Fruit fly (Drosophila melanogaster): ENCODE results near the gene Ubr3.

Gene Ubr3

dm6 chrX:7972363-7972942 lies 36.8 kb downstream of the Ubr3 start (continued):
- peak; percentile 64 for TF ChIP-seq Dek (tag; optimal IDR thresholded peaks at IDR 0.05)
- peak; percentile 64 for TF ChIP-seq CG11560 (tag; IDR thresholded peaks at IDR 0.05)
- peak; percentile 81 for TF ChIP-seq Meics (GFP tag; optimal IDR thresholded peaks at IDR 0.05)
- TF ChIP-seq ham (GFP tag; IDR thresholded peaks at IDR 0.05) = 0 out of 2 replicates have a peak, but pooled peaks have one; percentile 34
- no peak for TF ChIP-seq sna (GFP tag; IDR thresholded peaks at IDR 0.05; ENCODE audit: partially characterized antibody)
- peak; percentile 68 for TF ChIP-seq Vsx1 (GFP tag; optimal IDR thresholded peaks at IDR 0.05)
- TF ChIP-seq CG14965 (GFP tag; optimal IDR thresholded peaks at IDR 0.05; ENCODE audit: borderline replicate concordance) = no peak
- TF ChIP-seq CG4282 (GFP tag; optimal IDR thresholded peaks at IDR 0.05) = no peak
- TF ChIP-seq cas (GFP tag; IDR thresholded peaks at IDR 0.05) = 0 out of 2 replicates have a peak, but pooled peaks have one; percentile 27
- TF ChIP-seq ATbp (GFP tag; optimal IDR thresholded peaks at IDR 0.05) = peak; percentile 89
- TF ChIP-seq vfl (GFP tag; optimal IDR thresholded peaks at IDR 0.05) = peak; percentile 56
- peak; percentile 85 for TF ChIP-seq B-H1 (GFP tag; IDR thresholded peaks at IDR 0.05)
- no peak; the same call in 1 of the 2 replicates for TF ChIP-seq Adf1 (GFP tag; IDR thresholded peaks at IDR 0.05)
- peak; percentile 88 for TF ChIP-seq CG18262 (tag; optimal IDR thresholded peaks at IDR 0.05)
- TF ChIP-seq Camta (GFP tag; optimal IDR thresholded peaks at IDR 0.05) = peak; percentile 58
- TF ChIP-seq oc (tag; optimal IDR thresholded peaks at IDR 0.05) = peak; percentile 88
- TF ChIP-seq CG6654 (GFP tag; optimal IDR thresholded peaks at IDR 0.05) = peak; percentile 72
- no peak for TF ChIP-seq D (optimal IDR thresholded peaks at IDR 0.05)
- peak; percentile 87 for TF ChIP-seq D (GFP tag; optimal IDR thresholded peaks at IDR 0.05)
- TF ChIP-seq jumu (GFP tag; optimal IDR thresholded peaks at IDR 0.05) = peak; percentile 52
- TF ChIP-seq CG6765 (GFP tag; optimal IDR thresholded peaks at IDR 0.05) = peak; percentile 50
- peak; percentile 77 for TF ChIP-seq scrt (GFP tag; optimal IDR thresholded peaks at IDR 0.05)
- peak; percentile 85 for TF ChIP-seq Aef1 (GFP tag; IDR thresholded peaks at IDR 0.05)
- no peak for TF ChIP-seq mld (GFP tag; IDR thresholded peaks at IDR 0.05; ENCODE audit: partially characterized antibody)
- peak; percentile 90 for TF ChIP-seq CG12391 (tag; optimal IDR thresholded peaks at IDR 0.05)
- no peak for TF ChIP-seq CG16813 (GFP tag; IDR thresholded peaks at IDR 0.05; ENCODE audit: partially characterized antibody)
- TF ChIP-seq CG10321 (GFP tag; IDR thresholded peaks at IDR 0.05) = peak; percentile 49; the same call in 1 of the 2 replicates
- peak; percentile 68 for TF ChIP-seq NC2β (GFP tag; optimal IDR thresholded peaks at IDR 0.05)
- peak; percentile 52 for TF ChIP-seq CG4854 (GFP tag; optimal IDR thresholded peaks at IDR 0.05)
- TF ChIP-seq ssp (GFP tag; IDR thresholded peaks at IDR 0.05) = peak; percentile 78
- no peak for TF ChIP-seq Tbp (GFP tag; optimal IDR thresholded peaks at IDR 0.05)
- peak; percentile 82 for TF ChIP-seq Abd-B (GFP tag; optimal IDR thresholded peaks at IDR 0.05)
- TF ChIP-seq fru (optimal IDR thresholded peaks at IDR 0.05) = no peak
- TF ChIP-seq Jarid2 (GFP tag; optimal IDR thresholded peaks at IDR 0.05) = peak; percentile 65
- peak; percentile 42 for TF ChIP-seq ab (GFP tag; optimal IDR thresholded peaks at IDR 0.05)
- peak; percentile 89 for TF ChIP-seq CG3726 (GFP tag; IDR thresholded peaks at IDR 0.05)
- TF ChIP-seq CG16863 (GFP tag; optimal IDR thresholded peaks at IDR 0.05) = peak; percentile 74
- no peak for TF ChIP-seq cad (GFP tag; optimal IDR thresholded peaks at IDR 0.05)
- TF ChIP-seq gsb-n (tag; optimal IDR thresholded peaks at IDR 0.05) = peak; percentile 90
- peak; percentile 74 for TF ChIP-seq CG7372 (GFP tag; IDR thresholded peaks at IDR 0.05)
- TF ChIP-seq kay (GFP tag; optimal IDR thresholded peaks at IDR 0.05) = peak; percentile 66
- peak; percentile 12 for TF ChIP-seq ac (GFP tag; optimal IDR thresholded peaks at IDR 0.05)
- peak; percentile 37 for TF ChIP-seq btn (GFP tag; optimal IDR thresholded peaks at IDR 0.05)
- TF ChIP-seq trh (GFP tag; optimal IDR thresholded peaks at IDR 0.05) = peak; percentile 62
- peak; percentile 33 for TF ChIP-seq maf-S (GFP tag; optimal IDR thresholded peaks at IDR 0.05)
- TF ChIP-seq bbx (GFP tag; IDR thresholded peaks at IDR 0.05; ENCODE audit: partially characterized antibody) = no peak
- peak; percentile 88 for TF ChIP-seq CG11456 (GFP tag; IDR thresholded peaks at IDR 0.05)
- peak; percentile 79 for TF ChIP-seq wdn (GFP tag; IDR thresholded peaks at IDR 0.05)
- peak; percentile 58 for TF ChIP-seq gt (GFP tag; IDR thresholded peaks at IDR 0.05)
- TF ChIP-seq lab (GFP tag; optimal IDR thresholded peaks at IDR 0.05) = peak; percentile 94
- peak; percentile 79 for TF ChIP-seq CG14050 (GFP tag; IDR thresholded peaks at IDR 0.05)

All from whole organism, embryonic.